Fruit fly (Drosophila melanogaster): ENCODE measurements around the gene spel1.

- TF ChIP-seq CG8478 (optimal IDR thresholded peaks at IDR 0.05) = no peak
- TF ChIP-seq CTCF (optimal IDR thresholded peaks at IDR 0.05) = no peak
Observed at dm6 chr2L:14413408-14413807, 51.5 kb downstream of the spel1 start.
